Worm (Caenorhabditis elegans): ENCODE measurements around the gene cpg-20.

DNA sequence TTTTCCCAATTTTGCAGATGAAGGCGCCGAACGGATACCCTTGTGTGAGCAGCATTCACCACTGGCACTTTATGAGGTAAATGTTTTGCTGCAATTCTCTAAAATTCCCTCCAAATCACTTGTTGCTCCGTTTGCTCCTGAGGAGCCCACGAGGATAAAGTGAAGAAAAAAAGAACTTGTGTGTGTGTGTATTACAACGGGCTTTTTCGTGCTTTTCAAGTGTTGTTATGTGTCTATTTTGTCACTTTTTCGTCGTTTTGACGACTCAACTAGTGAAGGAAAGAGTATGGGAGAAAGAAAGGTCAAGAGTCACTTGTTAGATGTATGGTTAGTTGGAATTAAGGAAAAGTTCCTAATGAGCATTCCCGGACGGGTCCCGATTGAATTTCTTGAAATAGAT lies 13.9 kb downstream of the cpg-20 start:
- TF ChIP-seq dmd-6 (GFP tag; IDR thresholded peaks at IDR 0.05) (no peak), nhr-11 (tag; optimal IDR thresholded peaks at IDR 0.05) (no peak), F44E2.7 (GFP tag; IDR thresholded peaks at IDR 0.05) (no peak), daf-16 (GFP tag; optimal IDR thresholded peaks at IDR 0.05) (no peak), daf-16 (tag; optimal IDR thresholded peaks at IDR 0.05) (no peak), pqm-1 (tag; optimal IDR thresholded peaks at IDR 0.05) (no peak), fos-1 (tag; optimal IDR thresholded peaks at IDR 0.05) (no peak), Y105C5A.15 (GFP tag; IDR thresholded peaks at IDR 0.05) (no peak), pha-4 (GFP tag; IDR thresholded peaks at IDR 0.05) (no peak), pha-4 (tag; optimal IDR thresholded peaks at IDR 0.05) (no peak), lin-39 (tag; optimal IDR thresholded peaks at IDR 0.05) (no peak), fkh-10 (GFP tag; optimal IDR thresholded peaks at IDR 0.05) (no peak), nhr-10 (tag; optimal IDR thresholded peaks at IDR 0.05) (no peak), ZK546.5 (tag; optimal IDR thresholded peaks at IDR 0.05) (no peak), unc-130 (GFP tag; optimal IDR thresholded peaks at IDR 0.05) (no peak), aha-1 (tag) (no peak)
